Fruit fly (Drosophila melanogaster): Measurements from ENCODE around the gene LysE.

LysE gene

DNA sequence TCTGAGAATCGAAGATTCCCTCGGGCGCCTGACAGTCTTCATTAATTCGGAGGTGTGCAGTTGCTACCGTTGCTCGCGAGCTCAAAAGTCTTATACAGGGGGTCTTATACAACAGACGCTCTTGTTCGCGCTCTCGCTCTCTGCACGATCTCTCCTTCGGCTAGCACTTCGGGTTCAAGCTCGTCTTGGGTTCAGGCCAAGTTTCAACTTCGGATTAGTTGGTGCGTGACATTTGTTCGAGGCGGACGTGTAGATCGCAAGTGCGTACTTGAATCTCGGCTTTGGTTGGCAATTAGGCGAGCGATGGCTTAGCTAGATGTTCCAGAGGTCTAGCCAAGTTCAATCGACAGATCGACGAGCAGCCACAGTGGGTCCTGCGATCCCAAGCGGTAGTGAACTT is 4.4 kb upstream of the LysE start (continued):
- TF ChIP-seq Neu2 (GFP tag; optimal IDR thresholded peaks at IDR 0.05; ENCODE audit: borderline replicate concordance) (no peak), CG18476 (GFP tag; optimal IDR thresholded peaks at IDR 0.05) (no peak), CG31441 (GFP tag; IDR thresholded peaks at IDR 0.05) (no peak), grn (GFP tag; optimal IDR thresholded peaks at IDR 0.05) (no peak), Hand (GFP tag; optimal IDR thresholded peaks at IDR 0.05) (no peak), yki (optimal IDR thresholded peaks at IDR 0.05) (no peak), CG31224 (GFP tag; IDR thresholded peaks at IDR 0.05) (no peak), CG8290 (GFP tag; optimal IDR thresholded peaks at IDR 0.05) (no peak), CG8290 (tag; optimal IDR thresholded peaks at IDR 0.05) (peak in 1 of 2 experiments; percentile 7), CG12942 (GFP tag; optimal IDR thresholded peaks at IDR 0.05) (no peak), CG12769 (tag; optimal IDR thresholded peaks at IDR 0.05) (peak; percentile 64), Awh (GFP tag; IDR thresholded peaks at IDR 0.05) (no peak), ci (GFP tag; IDR thresholded peaks at IDR 0.05) (peak; percentile 52; the same call in 1 of the 3 replicates), CG33557 (GFP tag; optimal IDR thresholded peaks at IDR 0.05) (no peak), Bteb2 (GFP tag; optimal IDR thresholded peaks at IDR 0.05) (no peak), CG14965 (GFP tag; optimal IDR thresholded peaks at IDR 0.05; ENCODE audit: borderline replicate concordance) (no peak), CG1603 (tag; optimal IDR thresholded peaks at IDR 0.05) (no peak), Bgb (GFP tag; IDR thresholded peaks at IDR 0.05; ENCODE audit: partially characterized antibody) (0 out of 2 replicates have a peak, but pooled peaks have one; percentile 17), zen2 (GFP tag; IDR thresholded peaks at IDR 0.05; ENCODE audit: partially characterized antibody) (0 out of 3 replicates have a peak, but pooled peaks have one; percentile 30), HLHmδ (GFP tag; optimal IDR thresholded peaks at IDR 0.05) (peak; percentile 8), zen (tag; optimal IDR thresholded peaks at IDR 0.05) (no peak), CG6175 (GFP tag; IDR thresholded peaks at IDR 0.05) (no peak), lola (GFP tag; optimal IDR thresholded peaks at IDR 0.05) (no peak), sug (tag; optimal IDR thresholded peaks at IDR 0.05) (no peak), emc (GFP tag; optimal IDR thresholded peaks at IDR 0.05) (no peak), hth (optimal IDR thresholded peaks at IDR 0.05) (no peak), nerfin-2 (GFP tag; IDR thresholded peaks at IDR 0.05; ENCODE audit: partially characterized antibody) (no peak), CG13624 (GFP tag; optimal IDR thresholded peaks at IDR 0.05) (no peak), CG6854 (GFP tag; optimal IDR thresholded peaks at IDR 0.05) (no peak), CG3065 (GFP tag; optimal IDR thresholded peaks at IDR 0.05) (no peak), CG13123 (GFP tag; optimal IDR thresholded peaks at IDR 0.05) (no peak), tx (GFP tag; optimal IDR thresholded peaks at IDR 0.05) (no peak), CG15011 (GFP tag; optimal IDR thresholded peaks at IDR 0.05) (no peak), Gsc (GFP tag; IDR thresholded peaks at IDR 0.05) (no peak), pros (GFP tag; optimal IDR thresholded peaks at IDR 0.05) (peak; percentile 28), tna (GFP tag; IDR thresholded peaks at IDR 0.05; ENCODE audit: partially characterized antibody) (0 out of 2 replicates have a peak, but pooled peaks have one; percentile 37), dysf (GFP tag; IDR thresholded peaks at IDR 0.05) (no peak), Xbp1 (GFP tag; optimal IDR thresholded peaks at IDR 0.05) (no peak), CG17802 (tag; optimal IDR thresholded peaks at IDR 0.05) (no peak), lab (GFP tag; optimal IDR thresholded peaks at IDR 0.05) (no peak), CG12071 (GFP tag; optimal IDR thresholded peaks at IDR 0.05) (no peak), CG4282 (GFP tag; optimal IDR thresholded peaks at IDR 0.05) (no peak), Hr78 (GFP tag; optimal IDR thresholded peaks at IDR 0.05) (peak in 1 of 2 experiments; percentile 65), pita (GFP tag; optimal IDR thresholded peaks at IDR 0.05) (no peak), D19B (GFP tag; optimal IDR thresholded peaks at IDR 0.05) (no peak), C15 (GFP tag; IDR thresholded peaks at IDR 0.05) (no peak), ash1 (GFP tag; optimal IDR thresholded peaks at IDR 0.05) (no peak), CG1233 (GFP tag; optimal IDR thresholded peaks at IDR 0.05) (no peak), NK7.1 (GFP tag; optimal IDR thresholded peaks at IDR 0.05) (no peak), CG7839 (tag; optimal IDR thresholded peaks at IDR 0.05) (no peak), CG31388 (GFP tag; optimal IDR thresholded peaks at IDR 0.05) (no peak)
